Worm (Caenorhabditis elegans): ENCODE data around the gene gst-32.

DNA sequence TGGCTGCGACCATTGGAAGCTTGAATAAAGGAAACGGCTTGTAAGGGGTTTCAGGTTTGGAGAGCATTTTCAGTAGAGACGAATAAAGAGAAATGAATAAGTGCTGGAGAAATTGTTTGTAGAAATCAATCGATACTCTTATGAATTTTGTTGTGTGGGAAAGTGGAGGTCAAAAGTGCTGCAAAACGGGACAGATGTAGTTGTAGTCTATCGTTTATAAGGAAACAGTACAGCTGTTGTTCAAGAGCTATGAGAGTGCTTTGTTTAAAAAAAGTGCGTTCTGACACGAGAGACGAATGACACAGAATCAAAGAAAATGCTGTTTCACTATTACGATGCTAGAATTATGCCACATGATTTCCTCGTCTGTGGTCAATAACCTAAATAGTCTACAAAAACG, 47.9 kb downstream of the gst-32 start, which contains the start of gene Y53F4B.62:
- no peak for TF ChIP-seq him-1 (tag; optimal IDR thresholded peaks at IDR 0.05)
- no peak for TF ChIP-seq dao-5 (tag; optimal IDR thresholded peaks at IDR 0.05)

Data from whole organism, L4/young adult.